Fruit fly (Drosophila melanogaster): ENCODE measurements around the gene Smr.
A peak's percentile ranks its signal among the peaks of the same experiment; 100 is the strongest.

The Smr gene

DNA sequence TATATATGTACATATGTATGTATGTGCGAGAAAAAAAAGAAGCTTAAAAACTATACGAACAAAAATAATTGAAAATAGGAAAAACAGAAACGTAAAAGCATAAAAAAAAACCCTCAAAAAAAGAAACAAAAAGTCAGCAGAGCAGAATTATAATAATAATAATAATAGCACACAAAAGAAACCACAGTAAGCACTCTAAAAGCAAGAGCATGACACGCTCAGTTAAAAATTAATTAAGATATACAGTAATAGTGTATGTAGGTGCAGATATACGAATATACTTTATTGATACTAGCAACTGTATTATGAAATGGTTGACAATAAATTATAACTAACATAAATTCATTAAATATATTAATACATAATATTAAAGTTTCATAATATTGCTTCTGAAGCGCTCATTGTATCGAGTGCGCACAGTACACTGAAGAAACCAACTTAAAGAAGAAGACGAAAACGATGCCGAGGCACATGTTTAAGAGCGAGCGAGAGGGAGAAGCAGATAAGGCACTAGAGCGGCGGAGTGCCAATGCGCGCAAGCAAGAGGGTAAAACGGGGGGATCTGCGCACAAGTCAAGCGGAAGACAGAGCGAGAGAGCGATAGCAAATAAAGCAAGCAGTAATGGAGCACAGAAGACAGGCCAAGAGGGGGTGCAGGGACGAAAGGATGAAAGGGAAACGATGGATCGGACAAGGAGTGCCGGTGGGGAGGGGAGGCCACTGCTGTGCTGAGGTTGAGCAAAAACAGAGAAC lies 7.5 kb downstream of the Smr start (continued):
- TF ChIP-seq CG2875 (GFP tag; optimal IDR thresholded peaks at IDR 0.05): peak; percentile 35
- TF ChIP-seq mld (GFP tag; IDR thresholded peaks at IDR 0.05; ENCODE audit: partially characterized antibody): no peak
- peak; percentile 79 for TF ChIP-seq CG6272 (GFP tag; IDR thresholded peaks at IDR 0.05)
- TF ChIP-seq Hmr (GFP tag; optimal IDR thresholded peaks at IDR 0.05): peak; percentile 91
- no peak for TF ChIP-seq br (optimal IDR thresholded peaks at IDR 0.05)
- TF ChIP-seq CoRest (tag; optimal IDR thresholded peaks at IDR 0.05): peak; percentile 96
- no peak for TF ChIP-seq hkb (optimal IDR thresholded peaks at IDR 0.05)
- peak; percentile 80 for TF ChIP-seq hkb (GFP tag; IDR thresholded peaks at IDR 0.05)
- peak; percentile 87 for TF ChIP-seq CG32772 (GFP tag; IDR thresholded peaks at IDR 0.05)
- peak; percentile 84 for TF ChIP-seq Hr3 (GFP tag; optimal IDR thresholded peaks at IDR 0.05)
- TF ChIP-seq repo (GFP tag; optimal IDR thresholded peaks at IDR 0.05): no peak
- peak; percentile 97 for TF ChIP-seq CG2678 (tag; optimal IDR thresholded peaks at IDR 0.05)
- peak; percentile 66; the same call in 2 of the 3 replicates for TF ChIP-seq jigr1 (GFP tag; IDR thresholded peaks at IDR 0.05)
- TF ChIP-seq Aef1 (GFP tag; IDR thresholded peaks at IDR 0.05): peak; percentile 87
- TF ChIP-seq CG34376 (GFP tag; optimal IDR thresholded peaks at IDR 0.05): no peak
- no peak for TF ChIP-seq CG5180 (GFP tag; optimal IDR thresholded peaks at IDR 0.05)
- TF ChIP-seq CG15269 (tag; optimal IDR thresholded peaks at IDR 0.05): peak; percentile 96
- TF ChIP-seq kah (GFP tag; optimal IDR thresholded peaks at IDR 0.05): peak; percentile 83
- no peak for TF ChIP-seq CG13287 (GFP tag; IDR thresholded peaks at IDR 0.05; ENCODE audit: partially characterized antibody)
- no peak for TF ChIP-seq unc-4 (GFP tag; IDR thresholded peaks at IDR 0.05; ENCODE audit: partially characterized antibody)
- TF ChIP-seq zf30C (GFP tag; optimal IDR thresholded peaks at IDR 0.05): no peak
- no peak for TF ChIP-seq emc (GFP tag; optimal IDR thresholded peaks at IDR 0.05)
- peak; percentile 45; the same call in 1 of the 2 replicates for TF ChIP-seq CG8765 (GFP tag; IDR thresholded peaks at IDR 0.05)
- no peak for TF ChIP-seq btn (GFP tag; optimal IDR thresholded peaks at IDR 0.05)
- TF ChIP-seq CG2199 (GFP tag; IDR thresholded peaks at IDR 0.05): no peak; the same call in none of the 3 replicates
- TF ChIP-seq corto (GFP tag; optimal IDR thresholded peaks at IDR 0.05): peak; percentile 69
- TF ChIP-seq CG13624 (GFP tag; optimal IDR thresholded peaks at IDR 0.05): no peak
- TF ChIP-seq CG9215 (GFP tag; IDR thresholded peaks at IDR 0.05): peak; percentile 89
- peak; percentile 81 for TF ChIP-seq CG14050 (GFP tag; IDR thresholded peaks at IDR 0.05)
- TF ChIP-seq CG10431 (GFP tag; optimal IDR thresholded peaks at IDR 0.05): peak; percentile 63
- TF ChIP-seq CG32532 (GFP tag; IDR thresholded peaks at IDR 0.05): peak; percentile 93
- TF ChIP-seq Tbp (GFP tag; optimal IDR thresholded peaks at IDR 0.05): no peak
- TF ChIP-seq NC2β (GFP tag; optimal IDR thresholded peaks at IDR 0.05): no peak
- TF ChIP-seq dpn (GFP tag; optimal IDR thresholded peaks at IDR 0.05): peak in 1 of 2 experiments; percentile 84
- TF ChIP-seq NFAT (GFP tag; IDR thresholded peaks at IDR 0.05): peak; percentile 65; the same call in 1 of the 2 replicates
- TF ChIP-seq grn (GFP tag; optimal IDR thresholded peaks at IDR 0.05): no peak
- TF ChIP-seq CG3281 (GFP tag; optimal IDR thresholded peaks at IDR 0.05): peak; percentile 93
- peak; percentile 34 for TF ChIP-seq chm (GFP tag; IDR thresholded peaks at IDR 0.05)
- peak; percentile 89 for TF ChIP-seq cwo (GFP tag; optimal IDR thresholded peaks at IDR 0.05)
- TF ChIP-seq dan (GFP tag; IDR thresholded peaks at IDR 0.05): no peak
- peak; percentile 53 for TF ChIP-seq pfk (GFP tag; optimal IDR thresholded peaks at IDR 0.05)
- TF ChIP-seq mam (GFP tag; optimal IDR thresholded peaks at IDR 0.05): no peak
- TF ChIP-seq da (GFP tag; optimal IDR thresholded peaks at IDR 0.05): no peak
- peak; percentile 97 for TF ChIP-seq row (GFP tag; IDR thresholded peaks at IDR 0.05)
- TF ChIP-seq ranshi (GFP tag; IDR thresholded peaks at IDR 0.05): peak; percentile 88
- TF ChIP-seq stwl (tag; optimal IDR thresholded peaks at IDR 0.05): no peak
- TF ChIP-seq mirr (GFP tag; optimal IDR thresholded peaks at IDR 0.05): peak; percentile 8
- peak; percentile 80 for TF ChIP-seq ara (GFP tag; IDR thresholded peaks at IDR 0.05)
- TF ChIP-seq lbe (GFP tag; optimal IDR thresholded peaks at IDR 0.05): peak; percentile 22
- no peak for TF ChIP-seq CG3407 (GFP tag; optimal IDR thresholded peaks at IDR 0.05)
